Worm (Caenorhabditis elegans): ENCODE measurements around the gene cutl-12.

cutl-12 gene

ce11 chrII:8670835-8671234, 36.5 kb upstream of the cutl-12 start (continued):
- TF ChIP-seq nfyb-1 (GFP tag; IDR thresholded peaks at IDR 0.05) (no peak), ztf-6 (GFP tag; IDR thresholded peaks at IDR 0.05) (no peak), snpc-1.3 (tag; optimal IDR thresholded peaks at IDR 0.05; ENCODE audit: insufficient read depth) (peak; percentile 35), let-607 (tag; optimal IDR thresholded peaks at IDR 0.05) (no peak), ets-4 (GFP tag; optimal IDR thresholded peaks at IDR 0.05) (no peak), ceh-40 (GFP tag; IDR thresholded peaks at IDR 0.05) (no peak), T26A5.8 (tag; optimal IDR thresholded peaks at IDR 0.05) (no peak), ztf-28 (GFP tag; IDR thresholded peaks at IDR 0.05) (no peak), somi-1 (GFP tag; optimal IDR thresholded peaks at IDR 0.05) (no peak), efl-1 (GFP tag; optimal IDR thresholded peaks at IDR 0.05) (no peak), snpc-1.1 (tag; optimal IDR thresholded peaks at IDR 0.05; ENCODE audit: insufficient read depth) (peak; percentile 93), B0035.1 (tag; optimal IDR thresholded peaks at IDR 0.05) (no peak), hmg-20 (GFP tag; IDR thresholded peaks at IDR 0.05) (no peak), him-1 (tag; optimal IDR thresholded peaks at IDR 0.05) (peak; percentile 47), lag-1 (GFP tag; IDR thresholded peaks at IDR 0.05) (no peak), bed-2 (GFP tag; IDR thresholded peaks at IDR 0.05) (no peak), F49E8.2 (tag; optimal IDR thresholded peaks at IDR 0.05; ENCODE audit: insufficient read depth) (no peak), unc-62 (GFP tag; optimal IDR thresholded peaks at IDR 0.05) (no peak)

ce11 chrII:8668871-8669270, 34.6 kb upstream of the cutl-12 start:
- TF ChIP-seq him-1 (tag; optimal IDR thresholded peaks at IDR 0.05), result peak; percentile 91
- no peak for TF ChIP-seq egrh-3 (GFP tag; IDR thresholded peaks at IDR 0.05)
- peak; percentile 10; the same call in 1 of the 2 replicates for TF ChIP-seq B0336.3 (GFP tag; IDR thresholded peaks at IDR 0.05)

ce11 chrII:8664533-8664932, 30.2 kb upstream of the cutl-12 start, which contains the start of gene etc-1:
TSS of gene etc-1 (plus strand) at chrII:8664833.
- TF ChIP-seq ama-1 (optimal IDR thresholded peaks at IDR 0.05) (no peak), ama-1 (GFP tag; optimal IDR thresholded peaks at IDR 0.05) (no peak), sptf-2 (GFP tag; optimal IDR thresholded peaks at IDR 0.05) (no peak), ZK185.1 (tag; optimal IDR thresholded peaks at IDR 0.05; ENCODE audit: poor library complexity, severe bottlenecking) (no peak), nfyb-1 (GFP tag; IDR thresholded peaks at IDR 0.05) (no peak)

ce11 chrII:8661539-8661938, 27.3 kb upstream of the cutl-12 start, which contains the start of the genes piga-1 and eif-2Bepsilon:
TSS of gene piga-1 (minus strand) at chrII:8661712.
TSS of gene eif-2Bepsilon (plus strand) at chrII:8661869.
- peak; percentile 44 for TF ChIP-seq F23B12.7 (tag; optimal IDR thresholded peaks at IDR 0.05; ENCODE audit: insufficient read depth)
- TF ChIP-seq cebp-1 (GFP tag; IDR thresholded peaks at IDR 0.05), result peak; percentile 53; the same call in 1 of the 2 replicates
- peak; percentile 78 for TF ChIP-seq cebp-1 (tag; optimal IDR thresholded peaks at IDR 0.05)
- no peak for TF ChIP-seq mxl-1 (tag; optimal IDR thresholded peaks at IDR 0.05)
- peak; percentile 48 for TF ChIP-seq attf-5 (GFP tag; optimal IDR thresholded peaks at IDR 0.05)
- peak; percentile 63 for TF ChIP-seq mcd-1 (GFP tag; IDR thresholded peaks at IDR 0.05)
- no peak for TF ChIP-seq zfh-2 (GFP tag; conservative IDR thresholded peaks at IDR 0.05)

- TF ChIP-seq hlh-12 (tag; optimal IDR thresholded peaks at IDR 0.05) (no peak), F39B2.1 (GFP tag; IDR thresholded peaks at IDR 0.05) (no peak), B0336.3 (GFP tag; IDR thresholded peaks at IDR 0.05) (no peak), repo-1 (tag; optimal IDR thresholded peaks at IDR 0.05) (no peak), B0261.1 (tag; optimal IDR thresholded peaks at IDR 0.05) (no peak), lsy-27 (tag; optimal IDR thresholded peaks at IDR 0.05; ENCODE audit: borderline replicate concordance, insufficient read depth) (no peak), tlf-1 (GFP tag; optimal IDR thresholded peaks at IDR 0.05) (no peak), F22D6.2 (tag; optimal IDR thresholded peaks at IDR 0.05) (no peak), ztf-18 (tag; optimal IDR thresholded peaks at IDR 0.05) (no peak), F33H1.4 (GFP tag; IDR thresholded peaks at IDR 0.05) (no peak), Y67H2A.10 (GFP tag; conservative IDR thresholded peaks at IDR 0.05) (no peak), C06A6.2 (GFP tag; conservative IDR thresholded peaks at IDR 0.05) (no peak), madf-8 (GFP tag; conservative IDR thresholded peaks at IDR 0.05) (no peak), lin-54 (GFP tag; optimal IDR thresholded peaks at IDR 0.05) (no peak)
Measured at ce11 chrII:8658835-8659234, 24.5 kb upstream of the cutl-12 start, which contains the start of gene atg-10. TSS of gene atg-10 (plus strand) at chrII:8659135.

Data from whole organism, young adult.